Worm (Caenorhabditis elegans): ENCODE measurements around the gene ttr-51.
A peak's percentile ranks its signal among the peaks of the same experiment; 100 is the strongest.

The ttr-51 gene

ce11 chrIV:13252211-13252610, at the start of gene ttr-51:
Gene ttr-51 (minus strand): TSS chrIV:13252311.
- TF ChIP-seq nhr-12 (tag; optimal IDR thresholded peaks at IDR 0.05) (no peak), elt-3 (tag; optimal IDR thresholded peaks at IDR 0.05) (no peak), pqm-1 (tag; optimal IDR thresholded peaks at IDR 0.05) (peak; percentile 57), fkh-2 (tag; optimal IDR thresholded peaks at IDR 0.05) (no peak), daf-12 (tag; optimal IDR thresholded peaks at IDR 0.05) (no peak), snpc-4 (tag; optimal IDR thresholded peaks at IDR 0.05) (no peak), elt-2 (tag; optimal IDR thresholded peaks at IDR 0.05) (peak; percentile 41), ztf-4 (tag; optimal IDR thresholded peaks at IDR 0.05) (no peak)

ce11 chrIV:13300591-13300990, 48.5 kb upstream of the ttr-51 start, which contains the start of gene csn-6:
Gene csn-6 (plus strand): TSS chrIV:13300824.
- TF ChIP-seq hmg-11 (tag; optimal IDR thresholded peaks at IDR 0.05): no peak
- TF ChIP-seq ama-1 (optimal IDR thresholded peaks at IDR 0.05): peak; percentile 45
- TF ChIP-seq unc-62 (GFP tag; optimal IDR thresholded peaks at IDR 0.05): no peak
- no peak for TF ChIP-seq nhr-23 (tag; optimal IDR thresholded peaks at IDR 0.05)
- TF ChIP-seq pqm-1 (tag; optimal IDR thresholded peaks at IDR 0.05): no peak
- TF ChIP-seq ceh-28 (tag; optimal IDR thresholded peaks at IDR 0.05): no peak

DNA sequence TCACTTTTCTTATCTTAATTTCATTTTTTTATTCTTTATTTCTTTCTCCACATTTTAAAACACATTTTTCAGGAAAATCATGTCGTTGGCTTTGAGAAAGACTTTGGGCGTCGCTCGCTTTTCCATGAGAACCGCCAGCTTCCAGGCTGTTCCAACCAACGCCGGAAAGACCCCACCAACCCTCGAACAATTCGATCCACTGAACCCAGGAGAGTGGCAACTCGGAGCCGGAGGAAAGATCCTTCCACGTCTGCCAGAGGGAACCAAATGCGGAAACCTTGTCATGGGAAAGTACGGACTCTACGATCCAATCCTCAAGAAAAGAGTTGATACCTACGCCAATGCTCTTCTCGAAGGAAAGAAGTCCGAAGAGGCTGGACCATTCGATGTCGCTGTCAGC, 48.0 kb upstream of the ttr-51 start, which contains the start of gene kdp-1:
kdp-1 (plus strand) TSS at position 80 of the 400 bp plus-strand sequence.
- TF ChIP-seq nhr-23 (tag; optimal IDR thresholded peaks at IDR 0.05) (no peak), skn-1 (tag; optimal IDR thresholded peaks at IDR 0.05) (no peak), nhr-76 (tag; optimal IDR thresholded peaks at IDR 0.05) (no peak), unc-39 (tag; optimal IDR thresholded peaks at IDR 0.05) (no peak), ceh-28 (tag; optimal IDR thresholded peaks at IDR 0.05) (no peak), nhr-67 (tag; optimal IDR thresholded peaks at IDR 0.05) (no peak), zag-1 (tag; optimal IDR thresholded peaks at IDR 0.05) (no peak), egl-5 (tag; optimal IDR thresholded peaks at IDR 0.05) (no peak), egl-27 (tag; optimal IDR thresholded peaks at IDR 0.05) (no peak), elt-2 (tag; optimal IDR thresholded peaks at IDR 0.05) (no peak), nhr-25 (tag; optimal IDR thresholded peaks at IDR 0.05) (no peak), ceh-16 (tag; optimal IDR thresholded peaks at IDR 0.05) (no peak), daf-12 (tag; optimal IDR thresholded peaks at IDR 0.05) (no peak), elt-1 (tag; optimal IDR thresholded peaks at IDR 0.05) (no peak), lin-39 (tag; optimal IDR thresholded peaks at IDR 0.05) (no peak), fkh-10 (GFP tag; optimal IDR thresholded peaks at IDR 0.05) (no peak)

- TF ChIP-seq pqm-1 (tag; optimal IDR thresholded peaks at IDR 0.05) (no peak), jun-1 (tag; optimal IDR thresholded peaks at IDR 0.05) (no peak), unc-39 (tag; optimal IDR thresholded peaks at IDR 0.05) (no peak), egl-5 (tag; optimal IDR thresholded peaks at IDR 0.05) (no peak), elt-3 (tag; optimal IDR thresholded peaks at IDR 0.05) (no peak), daf-12 (tag; optimal IDR thresholded peaks at IDR 0.05) (no peak), lsy-12 (tag; optimal IDR thresholded peaks at IDR 0.05) (no peak), egl-27 (tag; optimal IDR thresholded peaks at IDR 0.05) (no peak), nhr-77 (tag; optimal IDR thresholded peaks at IDR 0.05) (no peak), elt-1 (tag; optimal IDR thresholded peaks at IDR 0.05) (no peak), nhr-23 (tag; optimal IDR thresholded peaks at IDR 0.05) (no peak), R02D3.7 (tag; optimal IDR thresholded peaks at IDR 0.05) (no peak), nhr-43 (tag; optimal IDR thresholded peaks at IDR 0.05; ENCODE audit: poor library complexity, severe bottlenecking) (no peak), ama-1 (optimal IDR thresholded peaks at IDR 0.05) (no peak), nhr-25 (tag; optimal IDR thresholded peaks at IDR 0.05) (no peak), pha-4 (tag; optimal IDR thresholded peaks at IDR 0.05) (no peak), nhr-67 (tag; optimal IDR thresholded peaks at IDR 0.05) (no peak), nhr-237 (tag; optimal IDR thresholded peaks at IDR 0.05) (no peak)
These were observed 47.5 kb upstream of the ttr-51 start for ce11 chrIV:13299648-13300047.

ce11 chrIV:13297746-13298145, 45.6 kb upstream of the ttr-51 start, which contains the start of the genes Y67H2A.2 and micu-1:
Gene Y67H2A.2 (minus strand): TSS chrIV:13297819.
Gene micu-1 (plus strand): TSS chrIV:13297926.
- no peak for TF ChIP-seq nhr-76 (tag; optimal IDR thresholded peaks at IDR 0.05)
- peak; percentile 60 for TF ChIP-seq nhr-25 (tag; optimal IDR thresholded peaks at IDR 0.05)
- no peak for TF ChIP-seq nhr-237 (tag; optimal IDR thresholded peaks at IDR 0.05)
- TF ChIP-seq nhr-28 (tag; optimal IDR thresholded peaks at IDR 0.05): no peak
- no peak for TF ChIP-seq zag-1 (tag; optimal IDR thresholded peaks at IDR 0.05)
- TF ChIP-seq jun-1 (tag; optimal IDR thresholded peaks at IDR 0.05): no peak
- no peak for TF ChIP-seq sea-2 (GFP tag; optimal IDR thresholded peaks at IDR 0.05)
- peak; percentile 64 for TF ChIP-seq fkh-10 (GFP tag; optimal IDR thresholded peaks at IDR 0.05)
- TF ChIP-seq nfya-1 (tag; optimal IDR thresholded peaks at IDR 0.05; ENCODE audit: insufficient read depth): peak; percentile 80
- peak; percentile 58 for TF ChIP-seq snpc-4 (tag; optimal IDR thresholded peaks at IDR 0.05)
- no peak for TF ChIP-seq ztf-11 (tag; optimal IDR thresholded peaks at IDR 0.05)
- peak; percentile 35 for TF ChIP-seq elt-2 (tag; optimal IDR thresholded peaks at IDR 0.05)
- no peak for TF ChIP-seq elt-1 (tag; optimal IDR thresholded peaks at IDR 0.05)
- no peak for TF ChIP-seq nhr-43 (tag; optimal IDR thresholded peaks at IDR 0.05; ENCODE audit: poor library complexity, severe bottlenecking)
- no peak for TF ChIP-seq elt-3 (tag; optimal IDR thresholded peaks at IDR 0.05)
- TF ChIP-seq hmg-11 (tag; optimal IDR thresholded peaks at IDR 0.05): peak; percentile 71
- TF ChIP-seq aly-2 (tag; optimal IDR thresholded peaks at IDR 0.05): no peak
- peak; percentile 15 for TF ChIP-seq ama-1 (optimal IDR thresholded peaks at IDR 0.05)
- TF ChIP-seq ceh-82 (tag; optimal IDR thresholded peaks at IDR 0.05): no peak
- TF ChIP-seq ZK546.5 (tag; optimal IDR thresholded peaks at IDR 0.05): no peak
- TF ChIP-seq ceh-9 (tag; optimal IDR thresholded peaks at IDR 0.05): no peak
- TF ChIP-seq eor-1 (tag; optimal IDR thresholded peaks at IDR 0.05): no peak
- no peak for TF ChIP-seq fos-1 (tag; optimal IDR thresholded peaks at IDR 0.05)
- TF ChIP-seq ceh-28 (tag; optimal IDR thresholded peaks at IDR 0.05): peak; percentile 29
- no peak for TF ChIP-seq unc-62 (GFP tag; optimal IDR thresholded peaks at IDR 0.05)
- TF ChIP-seq R02D3.7 (tag; optimal IDR thresholded peaks at IDR 0.05): peak; percentile 35
- no peak for TF ChIP-seq egl-27 (tag; optimal IDR thresholded peaks at IDR 0.05)
- TF ChIP-seq pha-4 (tag; optimal IDR thresholded peaks at IDR 0.05): peak; percentile 64
- TF ChIP-seq lsy-12 (tag; optimal IDR thresholded peaks at IDR 0.05): no peak

All from whole organism, L3 larva.